Fruit fly (Drosophila melanogaster): ENCODE results near the gene Vm34Ca.

The Vm34Ca gene

DNA sequence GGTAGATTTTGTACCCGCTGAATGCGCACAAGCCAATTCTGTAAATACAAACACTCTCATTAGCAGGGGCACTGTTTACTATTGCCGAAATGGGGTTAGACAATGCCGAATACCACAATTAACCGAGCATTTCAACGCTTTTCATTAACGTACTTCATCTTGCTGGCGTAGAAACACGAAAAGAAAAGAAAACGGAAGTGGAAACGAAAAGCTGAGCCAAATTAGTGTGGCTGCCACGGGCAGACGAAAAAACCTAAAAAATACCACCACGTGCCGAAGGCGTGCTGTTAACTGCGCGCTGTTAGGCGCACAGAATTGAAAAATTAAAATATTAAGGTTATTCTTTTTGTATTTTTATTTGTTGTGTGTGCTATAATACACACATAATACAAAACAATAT, 16.5 kb downstream of the Vm34Ca start, which contains the start of gene RpL24 (continued):
- peak; percentile 58 for TF ChIP-seq CG6276 (GFP tag; optimal IDR thresholded peaks at IDR 0.05)
- TF ChIP-seq fd59A (GFP tag; optimal IDR thresholded peaks at IDR 0.05) = peak; percentile 61
- peak; percentile 82 for TF ChIP-seq CG16779 (tag; optimal IDR thresholded peaks at IDR 0.05)
- peak; percentile 84 for TF ChIP-seq cyc (GFP tag; optimal IDR thresholded peaks at IDR 0.05)
- TF ChIP-seq CG34406 (GFP tag; optimal IDR thresholded peaks at IDR 0.05) = peak; percentile 86
- TF ChIP-seq Sox15 (GFP tag; optimal IDR thresholded peaks at IDR 0.05) = peak; percentile 1
- peak; percentile 56 for TF ChIP-seq Ets96B (tag; optimal IDR thresholded peaks at IDR 0.05)
- TF ChIP-seq fd85E (GFP tag; optimal IDR thresholded peaks at IDR 0.05) = peak; percentile 90

DNA sequence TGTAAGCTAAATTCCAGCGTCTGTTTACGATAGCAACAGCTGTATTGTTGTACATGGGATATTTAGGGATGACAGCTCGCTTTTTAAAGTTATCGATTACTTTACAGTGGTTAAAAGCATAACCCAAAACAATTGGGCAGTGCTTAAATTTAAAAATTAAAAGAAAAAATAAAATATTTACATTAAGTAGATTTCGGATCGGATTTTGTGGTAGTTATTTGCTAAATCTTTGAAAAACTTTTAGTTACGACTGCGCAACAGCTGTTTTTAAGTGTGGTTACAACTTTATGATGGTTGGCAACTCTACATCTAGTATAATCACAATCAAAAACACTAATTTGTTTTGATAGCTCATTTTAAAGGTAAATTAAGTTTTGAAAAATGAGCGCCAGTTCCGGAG, 24.2 kb downstream of the Vm34Ca start, which contains the start of the genes Ing5 and CG7099:
Ing5 (minus strand) TSS at position 58 of the 400 bp plus-strand sequence.
CG7099 (plus strand) TSS at position 317 of the 400 bp plus-strand sequence.
- peak; percentile 88 for TF ChIP-seq dsx (GFP tag; optimal IDR thresholded peaks at IDR 0.05; ENCODE audit: poor library complexity, severe bottlenecking)
- peak; percentile 94 for TF ChIP-seq Ets96B (tag; optimal IDR thresholded peaks at IDR 0.05)
- peak; percentile 95 for TF ChIP-seq cyc (GFP tag; optimal IDR thresholded peaks at IDR 0.05)
- TF ChIP-seq CG11762 (GFP tag; optimal IDR thresholded peaks at IDR 0.05; ENCODE audit: insufficient read depth) = peak; percentile 92
- TF ChIP-seq CG11902 (GFP tag; optimal IDR thresholded peaks at IDR 0.05) = peak; percentile 94
- no peak for TF ChIP-seq vri (GFP tag; optimal IDR thresholded peaks at IDR 0.05)
- TF ChIP-seq Smox (GFP tag; optimal IDR thresholded peaks at IDR 0.05) = peak; percentile 95
- TF ChIP-seq lz (GFP tag; optimal IDR thresholded peaks at IDR 0.05) = peak; percentile 96
- peak; percentile 92 for TF ChIP-seq Eip93F (GFP tag; optimal IDR thresholded peaks at IDR 0.05)
- peak; percentile 93 for TF ChIP-seq Eip75B (GFP tag; optimal IDR thresholded peaks at IDR 0.05)
- no peak for TF ChIP-seq fd85E (GFP tag; optimal IDR thresholded peaks at IDR 0.05)
- TF ChIP-seq Gug (GFP tag; IDR thresholded peaks at IDR 0.05) = peak; percentile 93
- peak; percentile 91 for TF ChIP-seq CG4318 (GFP tag; optimal IDR thresholded peaks at IDR 0.05)
- no peak for TF ChIP-seq CG16779 (tag; optimal IDR thresholded peaks at IDR 0.05)
- peak; percentile 78 for TF ChIP-seq Blimp-1 (GFP tag; optimal IDR thresholded peaks at IDR 0.05)
- TF ChIP-seq fkh (GFP tag; optimal IDR thresholded peaks at IDR 0.05) = peak; percentile 95
- peak; percentile 97 for TF ChIP-seq CG10631 (GFP tag; optimal IDR thresholded peaks at IDR 0.05)
- peak; percentile 96 for TF ChIP-seq Hr4 (GFP tag; optimal IDR thresholded peaks at IDR 0.05)
- TF ChIP-seq svp (GFP tag) = no peak
- TF ChIP-seq CG32006 (GFP tag; optimal IDR thresholded peaks at IDR 0.05) = peak; percentile 94
- TF ChIP-seq spab (GFP tag; optimal IDR thresholded peaks at IDR 0.05) = no peak
- peak; percentile 93 for TF ChIP-seq net (GFP tag; optimal IDR thresholded peaks at IDR 0.05)
- peak; percentile 95 for TF ChIP-seq CG8632 (GFP tag; optimal IDR thresholded peaks at IDR 0.05)
- peak; percentile 93 for TF ChIP-seq CG6792 (GFP tag; optimal IDR thresholded peaks at IDR 0.05)
- TF ChIP-seq Ets21C (GFP tag; optimal IDR thresholded peaks at IDR 0.05) = peak; percentile 93
- peak; percentile 84 for TF ChIP-seq fd59A (GFP tag; optimal IDR thresholded peaks at IDR 0.05)
- TF ChIP-seq OdsH (GFP tag; optimal IDR thresholded peaks at IDR 0.05) = peak; percentile 97
- peak; percentile 86 for TF ChIP-seq CG8119 (GFP tag; IDR thresholded peaks at IDR 0.05)
- peak; percentile 95 for TF ChIP-seq Met (GFP tag; optimal IDR thresholded peaks at IDR 0.05)
- peak; percentile 88 for TF ChIP-seq dac (GFP tag; optimal IDR thresholded peaks at IDR 0.05)
- TF ChIP-seq eg (GFP tag; IDR thresholded peaks at IDR 0.05) = peak; percentile 96
- peak; percentile 93 for TF ChIP-seq CG10669 (GFP tag; optimal IDR thresholded peaks at IDR 0.05)
- peak; percentile 80 for TF ChIP-seq CG6808 (GFP tag; optimal IDR thresholded peaks at IDR 0.05)
- peak; percentile 90 for TF ChIP-seq CG7368 (GFP tag; optimal IDR thresholded peaks at IDR 0.05)
- peak; percentile 96 for TF ChIP-seq CG6163 (GFP tag; IDR thresholded peaks at IDR 0.05)
- peak; percentile 82 for TF ChIP-seq CG6854 (GFP tag; optimal IDR thresholded peaks at IDR 0.05)
- peak; percentile 94 for TF ChIP-seq CG3032 (tag; optimal IDR thresholded peaks at IDR 0.05)
- peak in 1 of 2 experiments; percentile 89 for TF ChIP-seq ss (GFP tag; optimal IDR thresholded peaks at IDR 0.05)
- peak; percentile 96 for TF ChIP-seq achi (GFP tag; optimal IDR thresholded peaks at IDR 0.05)
- peak; percentile 96 for TF ChIP-seq CG3919 (GFP tag; optimal IDR thresholded peaks at IDR 0.05)
- peak; percentile 97 for TF ChIP-seq acj6 (GFP tag; optimal IDR thresholded peaks at IDR 0.05)
- TF ChIP-seq CG11294 (GFP tag; IDR thresholded peaks at IDR 0.05) = peak; percentile 90
- TF ChIP-seq Sox15 (GFP tag; optimal IDR thresholded peaks at IDR 0.05) = peak; percentile 94
- peak; percentile 86 for TF ChIP-seq CG1621 (tag; optimal IDR thresholded peaks at IDR 0.05)
- peak; percentile 95 for TF ChIP-seq Sox14 (GFP tag; optimal IDR thresholded peaks at IDR 0.05)
- peak; percentile 89 for TF ChIP-seq CG15336 (GFP tag; IDR thresholded peaks at IDR 0.05)
- peak; percentile 96 for TF ChIP-seq Sox102F (GFP tag; optimal IDR thresholded peaks at IDR 0.05)
